Fruit fly (Drosophila melanogaster) whole organism, embryonic: ENCODE results near the gene CG32102.

ENCODE experiments used
- Atf6 ChIP-seq: fragments of 200-800 bp; sonication (Bioruptor generic); IDR thresholded peaks from 2 replicates; pipeline ENCODE4 v1.3.6; 2022; ENCODE audit warnings: missing biosample characterization, missing genetic modification characterization
- Blimp-1 ChIP-seq: fragments of 200-800 bp; sonication (Bioruptor generic); optimal IDR thresholded peaks from 3 replicates; lab custom pipeline; 2018; ENCODE audit warnings: missing biosample characterization, missing genetic modification characterization, mild to moderate bottlenecking, moderate library complexity, missing genetic modification reagents
- BtbVII ChIP-seq: fragments of 200-800 bp; sonication (Bioruptor generic); optimal IDR thresholded peaks from 3 replicates; lab custom pipeline; 2017; ENCODE audit warnings: missing biosample characterization, mild to moderate bottlenecking, missing genetic modification characterization
- CG11456 ChIP-seq: fragments of 200-800 bp; sonication (Bioruptor generic); IDR thresholded peaks from 3 replicates; pipeline ENCODE4 v1.3.6; 2022; ENCODE audit warnings: missing biosample characterization, missing genetic modification characterization
- CG11723 ChIP-seq: fragments of 200-800 bp; sonication (Bioruptor generic); optimal IDR thresholded peaks from 2 replicates; lab custom pipeline; 2017; ENCODE audit warnings: missing biosample characterization, mild to moderate bottlenecking, missing genetic modification characterization
- CG12299 ChIP-seq: fragments of 200-800 bp; sonication (Bioruptor generic); optimal IDR thresholded peaks from 2 replicates; lab custom pipeline; 2018; ENCODE audit warnings: missing biosample characterization, mild to moderate bottlenecking, missing genetic modification characterization
- CG12391 ChIP-seq: fragments of 200-800 bp; sonication (Bioruptor generic); optimal IDR thresholded peaks from 3 replicates; lab custom pipeline; 2018; ENCODE audit warnings: missing biosample characterization, mild to moderate bottlenecking, missing genetic modification characterization, moderate library complexity
- CG12659 ChIP-seq: fragments of 200-800 bp; sonication (Bioruptor generic); optimal IDR thresholded peaks from 3 replicates; lab custom pipeline; 2017; ENCODE audit warnings: mild to moderate bottlenecking, missing biosample characterization, missing genetic modification reagents, missing genetic modification characterization
- CG13775 ChIP-seq: fragments of 200-800 bp; sonication (Bioruptor generic); optimal IDR thresholded peaks from 3 replicates; lab custom pipeline; 2017; ENCODE audit warnings: missing biosample characterization, mild to moderate bottlenecking, missing genetic modification characterization
- CG14667 ChIP-seq: fragments of 200-800 bp; sonication (Bioruptor generic); IDR thresholded peaks from 2 replicates; pipeline ENCODE4 v1.3.6; 2022; ENCODE audit warnings: missing biosample characterization, missing genetic modification characterization
- CG15696 ChIP-seq: fragments of 200-800 bp; sonication (Bioruptor generic); optimal IDR thresholded peaks from 2 replicates; lab custom pipeline; 2019; ENCODE audit warnings: missing biosample characterization, mild to moderate bottlenecking, missing genetic modification characterization, moderate library complexity
- CG1647 ChIP-seq: fragments of 200-800 bp; sonication (Bioruptor generic); optimal IDR thresholded peaks from 3 replicates; lab custom pipeline; 2016; ENCODE audit warnings: missing biosample characterization, missing genetic modification characterization
- CG18476 ChIP-seq: fragments of 200-800 bp; sonication (Bioruptor generic); optimal IDR thresholded peaks from 2 replicates; lab custom pipeline; 2016; ENCODE audit warnings: missing biosample characterization, mild to moderate bottlenecking, missing genetic modification characterization
- CG2120 ChIP-seq: fragments of 200-800 bp; sonication (Bioruptor generic); optimal IDR thresholded peaks from 3 replicates; lab custom pipeline; 2016; ENCODE audit warnings: missing biosample characterization, missing genetic modification characterization
- CG30431 ChIP-seq: fragments of 200-800 bp; sonication (Bioruptor generic); optimal IDR thresholded peaks from 2 replicates; lab custom pipeline; 2017; ENCODE audit warnings: missing biosample characterization, missing genetic modification characterization
- CG3407 ChIP-seq: fragments of 200-800 bp; sonication (Bioruptor generic); optimal IDR thresholded peaks from 2 replicates; lab custom pipeline; 2018; ENCODE audit warnings: missing biosample characterization, mild to moderate bottlenecking, missing genetic modification characterization
- CG4617 ChIP-seq: fragments of 200-800 bp; sonication (Bioruptor generic); optimal IDR thresholded peaks from 3 replicates; lab custom pipeline; 2016; ENCODE audit warnings: missing biosample characterization, missing genetic modification characterization, borderline replicate concordance
- CG5245 ChIP-seq: fragments of 200-800 bp; sonication (Bioruptor generic); optimal IDR thresholded peaks from 3 replicates; lab custom pipeline; 2016; ENCODE audit warnings: missing biosample characterization, missing genetic modification characterization
- CG6654 ChIP-seq: fragments of 200-800 bp; sonication (Bioruptor generic); optimal IDR thresholded peaks from 2 replicates; lab custom pipeline; 2017; ENCODE audit warnings: missing biosample characterization, mild to moderate bottlenecking, missing genetic modification characterization
- CG7357 ChIP-seq: fragments of 200-800 bp; sonication (Bioruptor generic); IDR thresholded peaks from 3 replicates; pipeline ENCODE4 v1.3.6; 2022; ENCODE audit warnings: missing biosample characterization, missing genetic modification characterization
- CG9797 ChIP-seq: fragments of 200-800 bp; sonication (Bioruptor generic); optimal IDR thresholded peaks from 3 replicates; lab custom pipeline; 2018; ENCODE audit warnings: missing biosample characterization, mild to moderate bottlenecking, missing genetic modification characterization
- Dbx ChIP-seq: fragments of 200-800 bp; sonication (Bioruptor generic); IDR thresholded peaks from 3 replicates; pipeline ENCODE4 v1.3.6; 2022; ENCODE audit warnings: missing biosample characterization, missing genetic modification characterization
- Fer1 ChIP-seq: fragments of 200-800 bp; sonication (Bioruptor generic); optimal IDR thresholded peaks from 2 replicates; lab custom pipeline; 2017; ENCODE audit warnings: missing biosample characterization, mild to moderate bottlenecking, missing genetic modification characterization
- Fer3 ChIP-seq: fragments of 200-800 bp; sonication (Bioruptor generic); optimal IDR thresholded peaks from 2 replicates; lab custom pipeline; 2018; ENCODE audit warnings: missing biosample characterization, mild to moderate bottlenecking, missing genetic modification characterization, moderate library complexity
- HmgD ChIP-seq: fragments of 200-800 bp; sonication (Bioruptor generic); optimal IDR thresholded peaks from 3 replicates; lab custom pipeline; 2016; ENCODE audit warnings: missing biosample characterization, missing genetic modification characterization
- Mrtf ChIP-seq: fragments of 200-800 bp; sonication (Bioruptor generic); IDR thresholded peaks from 3 replicates; pipeline ENCODE4 v1.3.6; 2022; ENCODE audit warnings: missing biosample characterization, missing genetic modification characterization
- NC2α ChIP-seq: fragments of 200-800 bp; sonication (Bioruptor generic); optimal IDR thresholded peaks from 2 replicates; lab custom pipeline; 2016; ENCODE audit warnings: missing biosample characterization, missing genetic modification characterization
- NFAT ChIP-seq: fragments of 200-800 bp; sonication (Bioruptor generic); IDR thresholded peaks from 2 replicates; pipeline ENCODE4 v1.3.6; 2022; ENCODE audit warnings: missing biosample characterization, missing genetic modification characterization
- Neu2 ChIP-seq: fragments of 200-800 bp; sonication (Bioruptor generic); optimal IDR thresholded peaks from 3 replicates; lab custom pipeline; 2016; ENCODE audit warnings: missing biosample characterization, missing genetic modification characterization, borderline replicate concordance
- Ptx1 ChIP-seq: fragments of 200-800 bp; sonication (Bioruptor generic); IDR thresholded peaks from 2 replicates; pipeline ENCODE4 v1.3.6; 2022; ENCODE audit warnings: missing biosample characterization, missing genetic modification characterization
- Ravus ChIP-seq: fragments of 200-800 bp; sonication (Bioruptor generic); IDR thresholded peaks from 2 replicates; pipeline ENCODE4 v1.3.6; 2022; ENCODE audit warnings: missing biosample characterization, missing genetic modification characterization
- chif ChIP-seq, 2 experiments: fragments of 200-800 bp; sonication (Bioruptor generic); optimal IDR thresholded peaks; 3 replicates each; lab custom pipeline; 2016; ENCODE audit warnings: missing biosample characterization in 2 of 2, missing genetic modification characterization in 2 of 2
- chinmo ChIP-seq: fragments of 200-800 bp; sonication (Bioruptor generic); IDR thresholded peaks from 4 replicates; pipeline ENCODE4 v1.3.6; 2022; ENCODE audit warnings: missing biosample characterization, missing genetic modification characterization; ENCODE audit not compliant: partially characterized antibody
- dysf ChIP-seq: fragments of 200-800 bp; sonication (Bioruptor generic); IDR thresholded peaks from 3 replicates; pipeline ENCODE4 v1.3.6; 2022; ENCODE audit warnings: missing biosample characterization, missing genetic modification characterization
- ems ChIP-seq: fragments of 200-800 bp; sonication (Bioruptor generic); optimal IDR thresholded peaks from 3 replicates; lab custom pipeline; 2016; ENCODE audit warnings: missing biosample characterization, missing genetic modification characterization
- esg ChIP-seq: fragments of 200-800 bp; sonication (Bioruptor generic); conservative IDR thresholded peaks from 2 replicates; pipeline ENCODE4 v1.3.6; 2022; ENCODE audit warnings: missing biosample characterization, missing genetic modification characterization
- eve ChIP-seq, 2 experiments: fragments of >200 bp; optimal IDR thresholded peaks; 2 replicates each; lab custom pipeline; 2017; ENCODE audit warnings: missing biosample characterization in 2 of 2, missing genetic modification characterization in 2 of 2
- fd3F ChIP-seq: fragments of 200-800 bp; sonication (Bioruptor generic); optimal IDR thresholded peaks from 2 replicates; lab custom pipeline; 2018; ENCODE audit warnings: missing biosample characterization, mild to moderate bottlenecking, missing genetic modification characterization, moderate library complexity
- fd96Cb ChIP-seq: fragments of 200-800 bp; sonication (Bioruptor generic); optimal IDR thresholded peaks from 2 replicates; lab custom pipeline; 2018; ENCODE audit warnings: missing biosample characterization, mild to moderate bottlenecking, missing genetic modification characterization, moderate library complexity
- gce ChIP-seq: fragments of 200-800 bp; sonication (Bioruptor generic); IDR thresholded peaks from 3 replicates; pipeline ENCODE4 v1.3.6; 2022; ENCODE audit warnings: missing biosample characterization, missing genetic modification characterization
- ind ChIP-seq: fragments of 200-800 bp; sonication (Bioruptor generic); optimal IDR thresholded peaks from 3 replicates; lab custom pipeline; 2016; ENCODE audit warnings: missing biosample characterization, missing genetic modification characterization
- pb ChIP-seq: fragments of 200-800 bp; sonication (Bioruptor generic); optimal IDR thresholded peaks from 3 replicates; lab custom pipeline; 2016; ENCODE audit warnings: missing biosample characterization, missing genetic modification characterization
- pfk ChIP-seq: fragments of 200-800 bp; sonication (Bioruptor generic); optimal IDR thresholded peaks from 2 replicates; lab custom pipeline; 2018; ENCODE audit warnings: missing biosample characterization, mild to moderate bottlenecking, missing genetic modification characterization, moderate library complexity
- pros ChIP-seq: fragments of 200-800 bp; sonication (Bioruptor generic); optimal IDR thresholded peaks from 3 replicates; lab custom pipeline; 2019; ENCODE audit warnings: missing biosample characterization, mild to moderate bottlenecking, missing genetic modification characterization, moderate library complexity
- ro ChIP-seq: fragments of 200-800 bp; sonication (Bioruptor generic); IDR thresholded peaks from 2 replicates; pipeline ENCODE4 v1.3.6; 2022; ENCODE audit warnings: missing biosample characterization, missing genetic modification characterization
- sd ChIP-seq: fragments of 200-800 bp; sonication (Bioruptor generic); optimal IDR thresholded peaks from 3 replicates; lab custom pipeline; 2018; ENCODE audit warnings: missing biosample characterization, mild to moderate bottlenecking, missing genetic modification characterization, moderate library complexity
- sob ChIP-seq: fragments of 200-800 bp; sonication (Bioruptor generic); IDR thresholded peaks from 2 replicates; pipeline ENCODE4 v1.3.6; 2022; ENCODE audit warnings: missing biosample characterization, missing genetic modification characterization
- tup ChIP-seq: fragments of 200-800 bp; sonication (Bioruptor generic); optimal IDR thresholded peaks from 2 replicates; lab custom pipeline; 2016; ENCODE audit warnings: missing biosample characterization, mild to moderate bottlenecking, missing genetic modification characterization, moderate library complexity
- wek ChIP-seq: fragments of 200-800 bp; sonication (Bioruptor generic); optimal IDR thresholded peaks from 3 replicates; lab custom pipeline; 2018; ENCODE audit warnings: missing biosample characterization, mild to moderate bottlenecking, missing genetic modification characterization, moderate library complexity
- zfh1 ChIP-seq: fragments of 200-800 bp; sonication (Bioruptor generic); IDR thresholded peaks from 3 replicates; pipeline ENCODE4 v1.3.6; 2022; ENCODE audit warnings: missing biosample characterization, missing genetic modification characterization

The CG32102 gene

dm6 chr3L:12482917-12483316 is 13.3 kb upstream of the CG32102 start (continued):
- TF ChIP-seq eve (GFP tag; optimal IDR thresholded peaks at IDR 0.05; lab: Kevin White, UChicago) (peak in 1 of 2 experiments; percentile 93), wek (no peak), tup (GFP tag; lab: Kevin White, UChicago) (no peak), CG2120 (GFP tag; lab: Kevin White, UChicago) (peak; percentile 60), Mrtf (no peak; the same call in 2 of the 3 replicates), CG1647 (GFP tag; lab: Kevin White, UChicago) (peak; percentile 47), Atf6 (GFP tag; lab: Robert Waterston, UW) (peak; percentile 58; the same call in 1 of the 2 replicates), ems (GFP tag; lab: Kevin White, UChicago) (peak; percentile 65), ro (no peak; the same call in 1 of the 2 replicates), CG11456 (GFP tag; lab: Robert Waterston, UW) (no peak), Ravus (GFP tag; lab: Robert Waterston, UW) (no peak), NC2α (peak; percentile 5), fd96Cb (tag; lab: Kevin White, UChicago) (peak; percentile 84), CG12391 (peak; percentile 81), Neu2 (GFP tag; lab: Kevin White, UChicago) (no peak), pb (GFP tag; lab: Kevin White, UChicago) (no peak), CG12299 (tag; lab: Kevin White, UChicago) (peak; percentile 37), sd (tag; lab: Kevin White, UChicago) (no peak), CG6654 (GFP tag; lab: Kevin White, UChicago) (peak; percentile 20), HmgD (GFP tag; lab: Kevin White, UChicago) (no peak), Fer1 (GFP tag; lab: Kevin White, UChicago) (peak; percentile 72), Fer3 (peak; percentile 64), NFAT (GFP tag; lab: Robert Waterston, UW) (0 out of 2 replicates have a peak, but pooled peaks have one; percentile 2), CG5245 (GFP tag; lab: Kevin White, UChicago) (peak; percentile 36), pros (no peak), fd3F (peak; percentile 63), Dbx (peak; percentile 57; the same call in 1 of the 3 replicates), CG3407 (GFP tag; lab: Kevin White, UChicago) (peak; percentile 54), CG15696 (peak; percentile 27), dysf (peak; percentile 78), CG9797 (GFP tag; lab: Kevin White, UChicago) (no peak), Blimp-1 (GFP tag; lab: Kevin White, UChicago) (peak; percentile 69), CG12659 (peak; percentile 86), CG11723 (GFP tag; lab: Kevin White, UChicago) (peak; percentile 47), gce (GFP tag; lab: Robert Waterston, UW) (peak; percentile 42; the same call in 1 of the 3 replicates), CG13775 (peak; percentile 70), zfh1 (GFP tag; lab: Robert Waterston, UW) (peak; percentile 72; the same call in 2 of the 3 replicates), chif (GFP tag; optimal IDR thresholded peaks at IDR 0.05; lab: Kevin White, UChicago) (peak; percentile 47 to 65), Ptx1 (GFP tag; lab: Robert Waterston, UW) (peak; percentile 79), pfk (GFP tag; lab: Kevin White, UChicago) (no peak), CG30431 (GFP tag; lab: Kevin White, UChicago) (peak; percentile 14), BtbVII (GFP tag; lab: Kevin White, UChicago) (peak; percentile 71), CG14667 (GFP tag; lab: Robert Waterston, UW) (peak; percentile 56; the same call in 1 of the 2 replicates), CG18476 (peak; percentile 57), CG7357 (0 out of 3 replicates have a peak, but pooled peaks have one; percentile 37), chinmo (GFP tag; lab: Robert Waterston, UW) (no peak), sob (peak; percentile 64), esg (GFP tag; lab: Robert Waterston, UW) (peak; percentile 45; the same call in 1 of the 2 replicates), CG4617 (peak; percentile 23), ind (GFP tag; lab: Kevin White, UChicago) (peak; percentile 72)
